Worm (Caenorhabditis elegans) whole organism, mixed stage, embryonic: ENCODE results near the gene C49G7.12.

Experiments
- ceh-83 ChIP-seq: fragments of 200-800 bp; sonication (Bioruptor generic); optimal IDR thresholded peaks from 2 replicates; lab custom pipeline; 2018; ENCODE audit warnings: mild to moderate bottlenecking, missing genetic modification characterization, missing compliant biosample characterization
- elt-1 ChIP-seq: sonication (generic microtip); optimal IDR thresholded peaks from 2 replicates; lab custom pipeline; 2017; ENCODE audit warnings: missing genetic modification characterization, mild to moderate bottlenecking, missing compliant biosample characterization, antibody characterized with exemption, moderate library complexity, borderline replicate concordance; ENCODE audit not compliant: insufficient read depth
- lsy-2 ChIP-seq: fragments of 150-350 bp; optimal IDR thresholded peaks from 2 replicates; lab custom pipeline; 2014; ENCODE audit warnings: missing biosample characterization, missing genetic modification characterization
- mep-1 ChIP-seq: fragments of 150-350 bp; optimal IDR thresholded peaks from 2 replicates; lab custom pipeline; 2017; ENCODE audit warnings: missing biosample characterization, missing genetic modification reagents, missing genetic modification characterization, inconsistent platforms
- nhr-237 ChIP-seq: fragments of 150-350 bp; optimal IDR thresholded peaks from 2 replicates; lab custom pipeline; 2014; ENCODE audit warnings: missing biosample characterization, missing genetic modification characterization
- nhr-28 ChIP-seq: fragments of 150-350 bp; optimal IDR thresholded peaks from 2 replicates; lab custom pipeline; 2014; ENCODE audit warnings: missing biosample characterization, missing genetic modification characterization
- pha-4 ChIP-seq: fragments of 150-350 bp; optimal IDR thresholded peaks from 2 replicates; lab custom pipeline; 2018; ENCODE audit warnings: missing biosample characterization, missing genetic modification reagents, missing genetic modification characterization
- snpc-4 ChIP-seq: fragments of 150-350 bp; optimal IDR thresholded peaks from 2 replicates; lab custom pipeline; 2014; ENCODE audit warnings: missing biosample characterization, missing genetic modification characterization
- unc-39 ChIP-seq: fragments of 150-350 bp; optimal IDR thresholded peaks from 2 replicates; lab custom pipeline; 2014; ENCODE audit warnings: missing biosample characterization, missing genetic modification characterization
- unc-62 ChIP-seq: fragments of 150-350 bp; optimal IDR thresholded peaks from 2 replicates; lab custom pipeline; 2014; ENCODE audit warnings: missing biosample characterization, missing genetic modification reagents, missing genetic modification characterization

DNA sequence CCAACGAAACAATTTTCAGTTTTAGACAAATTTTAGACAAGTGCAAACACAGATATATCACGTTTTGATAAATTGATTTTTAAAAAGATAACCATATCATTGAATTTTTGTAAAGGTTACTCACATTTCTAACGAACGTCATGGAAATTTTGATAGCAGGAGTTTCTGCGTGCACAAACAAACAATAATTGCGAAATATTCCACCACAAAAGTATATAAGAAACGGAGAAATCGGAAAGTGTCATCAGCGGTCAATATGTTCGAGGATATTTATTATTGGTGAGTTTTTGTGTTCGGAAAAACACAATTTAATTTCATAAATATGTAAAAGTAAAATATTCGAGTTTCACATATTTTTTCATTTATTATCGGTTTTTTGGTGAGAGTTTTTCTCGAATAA is 3.9 kb upstream of the C49G7.12 start, which contains the start of gene C49G7.7:
- TF ChIP-seq ceh-83 (no peak), snpc-4 (tag; lab: Kevin White, UChicago) (no peak), unc-62 (GFP tag; lab: Kevin White, UChicago) (no peak), nhr-28 (tag; lab: Kevin White, UChicago) (no peak), elt-1 (no peak), unc-39 (tag; lab: Kevin White, UChicago) (no peak), pha-4 (tag; lab: Kevin White, UChicago) (no peak), nhr-237 (no peak), mep-1 (no peak), lsy-2 (tag; lab: Kevin White, UChicago) (no peak)
